Fruit fly (Drosophila melanogaster) whole organism, embryonic: ENCODE measurements around the gene CG5225.

ENCODE experiments used
- BEAF-32 ChIP-seq: fragments of 200-800 bp; sonication (Bioruptor generic); optimal IDR thresholded peaks from 3 replicates; lab custom pipeline; 2017; ENCODE audit warnings: missing biosample characterization, missing genetic modification characterization, mild to moderate bottlenecking, moderate library complexity, missing genetic modification reagents
- C15 ChIP-seq: fragments of 200-800 bp; sonication (Bioruptor generic); IDR thresholded peaks from 3 replicates; pipeline ENCODE4 v1.3.6; 2022; ENCODE audit warnings: missing biosample characterization, missing genetic modification characterization
- CG10209 ChIP-seq: fragments of 200-800 bp; sonication (Bioruptor generic); optimal IDR thresholded peaks from 3 replicates; lab custom pipeline; 2017; ENCODE audit warnings: missing biosample characterization, mild to moderate bottlenecking, missing genetic modification characterization, missing genetic modification reagents
- CG10462 ChIP-seq: fragments of 200-800 bp; sonication (Bioruptor generic); optimal IDR thresholded peaks from 2 replicates; lab custom pipeline; 2016; ENCODE audit warnings: missing biosample characterization, missing genetic modification characterization
- CG11456 ChIP-seq: fragments of 200-800 bp; sonication (Bioruptor generic); IDR thresholded peaks from 3 replicates; pipeline ENCODE4 v1.3.6; 2022; ENCODE audit warnings: missing biosample characterization, missing genetic modification characterization
- CG12391 ChIP-seq: fragments of 200-800 bp; sonication (Bioruptor generic); optimal IDR thresholded peaks from 3 replicates; lab custom pipeline; 2018; ENCODE audit warnings: missing biosample characterization, mild to moderate bottlenecking, missing genetic modification characterization, moderate library complexity
- CG12769 ChIP-seq: fragments of 200-800 bp; sonication (Bioruptor generic); optimal IDR thresholded peaks from 2 replicates; lab custom pipeline; 2019; ENCODE audit warnings: missing biosample characterization, mild to moderate bottlenecking, missing genetic modification characterization, moderate library complexity
- CG15073 ChIP-seq: fragments of 200-800 bp; sonication (Bioruptor generic); optimal IDR thresholded peaks from 2 replicates; lab custom pipeline; 2016; ENCODE audit warnings: missing biosample characterization, missing genetic modification characterization
- CG15514 ChIP-seq: fragments of 200-800 bp; sonication (Bioruptor generic); optimal IDR thresholded peaks from 3 replicates; lab custom pipeline; 2017; ENCODE audit warnings: missing biosample characterization, missing genetic modification characterization, mild to moderate bottlenecking, moderate library complexity, missing genetic modification reagents
- CG17328 ChIP-seq: fragments of 200-800 bp; sonication (Bioruptor generic); IDR thresholded peaks from 2 replicates; pipeline ENCODE4 v1.3.6; 2022; ENCODE audit warnings: missing biosample characterization, missing genetic modification characterization
- CG2129 ChIP-seq: fragments of 200-800 bp; sonication (Bioruptor generic); IDR thresholded peaks from 2 replicates; pipeline ENCODE4 v1.3.6; 2022; ENCODE audit warnings: missing biosample characterization, missing genetic modification characterization; ENCODE audit not compliant: partially characterized antibody
- CG31441 ChIP-seq: fragments of 200-800 bp; sonication (Bioruptor generic); IDR thresholded peaks from 2 replicates; pipeline ENCODE4 v1.3.6; 2022; ENCODE audit warnings: missing biosample characterization, missing genetic modification characterization
- CG3281 ChIP-seq: fragments of 200-800 bp; sonication (Bioruptor generic); optimal IDR thresholded peaks from 3 replicates; lab custom pipeline; 2017; ENCODE audit warnings: missing biosample characterization, mild to moderate bottlenecking, missing genetic modification characterization
- CG6813 ChIP-seq: fragments of 200-800 bp; sonication (Bioruptor generic); optimal IDR thresholded peaks from 2 replicates; lab custom pipeline; 2017; ENCODE audit warnings: missing biosample characterization, missing genetic modification characterization, mild to moderate bottlenecking, moderate library complexity, missing genetic modification reagents
- CG7357 ChIP-seq: fragments of 200-800 bp; sonication (Bioruptor generic); IDR thresholded peaks from 3 replicates; pipeline ENCODE4 v1.3.6; 2022; ENCODE audit warnings: missing biosample characterization, missing genetic modification characterization
- CG8765 ChIP-seq: fragments of 200-800 bp; sonication (Bioruptor generic); IDR thresholded peaks from 2 replicates; pipeline ENCODE4 v1.3.6; 2022; ENCODE audit warnings: missing biosample characterization, missing genetic modification characterization
- D19A ChIP-seq: fragments of 200-800 bp; optimal IDR thresholded peaks from 3 replicates; lab custom pipeline; 2019; ENCODE audit warnings: missing biosample characterization, mild to moderate bottlenecking, missing genetic modification characterization, moderate library complexity
- Dfd ChIP-seq, 2 experiments: fragments of >200 bp; optimal IDR thresholded peaks; 2 replicates each; lab custom pipeline; 2017; ENCODE audit warnings: missing biosample characterization in 2 of 2, missing genetic modification characterization in 2 of 2
- Dip2 ChIP-seq: fragments of 200-800 bp; sonication (Bioruptor generic); IDR thresholded peaks from 2 replicates; pipeline ENCODE4 v1.3.6; 2022; ENCODE audit warnings: missing biosample characterization, missing genetic modification characterization
- Dp ChIP-seq: fragments of 200-800 bp; sonication (Bioruptor generic); optimal IDR thresholded peaks from 2 replicates; lab custom pipeline; 2018; ENCODE audit warnings: missing biosample characterization, mild to moderate bottlenecking, missing genetic modification characterization, moderate library complexity
- Elba2 ChIP-seq: fragments of 200-800 bp; sonication (Bioruptor generic); optimal IDR thresholded peaks from 3 replicates; lab custom pipeline; 2016; ENCODE audit warnings: missing biosample characterization, missing genetic modification characterization
- Gug ChIP-seq: fragments of 200-800 bp; sonication (Bioruptor generic); IDR thresholded peaks from 4 replicates; pipeline ENCODE4 v1.3.6; 2022; ENCODE audit warnings: missing biosample characterization, missing genetic modification characterization
- HLH4C ChIP-seq: fragments of 200-800 bp; sonication (Bioruptor generic); IDR thresholded peaks from 3 replicates; pipeline ENCODE4 v1.3.6; 2022; ENCODE audit warnings: missing biosample characterization, missing genetic modification characterization; ENCODE audit not compliant: partially characterized antibody
- MBD-R2 ChIP-seq: fragments of 200-800 bp; sonication (Bioruptor generic); IDR thresholded peaks from 2 replicates; pipeline ENCODE4 v1.3.6; 2022; ENCODE audit warnings: missing biosample characterization, missing genetic modification characterization
- NFAT ChIP-seq: fragments of 200-800 bp; sonication (Bioruptor generic); IDR thresholded peaks from 2 replicates; pipeline ENCODE4 v1.3.6; 2022; ENCODE audit warnings: missing biosample characterization, missing genetic modification characterization
- NK7.1 ChIP-seq: fragments of 200-800 bp; sonication (Bioruptor generic); optimal IDR thresholded peaks from 3 replicates; lab custom pipeline; 2016; ENCODE audit warnings: missing biosample characterization, missing genetic modification characterization
- Optix ChIP-seq: fragments of 200-800 bp; sonication (Bioruptor generic); IDR thresholded peaks from 3 replicates; pipeline ENCODE4 v1.3.6; 2022; ENCODE audit warnings: missing biosample characterization, missing genetic modification characterization
- Rfx ChIP-seq: fragments of 200-800 bp; sonication (Bioruptor generic); IDR thresholded peaks from 2 replicates; pipeline ENCODE4 v1.3.6; 2022; ENCODE audit warnings: missing biosample characterization, missing genetic modification characterization
- Sin3A ChIP-seq: fragments of >200 bp; optimal IDR thresholded peaks from 2 replicates; lab custom pipeline; 2018
- Sox100B ChIP-seq: fragments of 200-800 bp; sonication (Bioruptor generic); optimal IDR thresholded peaks from 3 replicates; lab custom pipeline; 2018; ENCODE audit warnings: missing biosample characterization, mild to moderate bottlenecking, missing genetic modification characterization
- Taf1 ChIP-seq: fragments of 200-800 bp; sonication (Bioruptor generic); IDR thresholded peaks from 2 replicates; pipeline ENCODE4 v1.3.6; 2022; ENCODE audit warnings: missing biosample characterization, missing genetic modification characterization
- Xbp1 ChIP-seq: fragments of 200-800 bp; sonication (Bioruptor generic); optimal IDR thresholded peaks from 3 replicates; lab custom pipeline; 2016; ENCODE audit warnings: missing biosample characterization, mild to moderate bottlenecking, missing genetic modification characterization
- ara ChIP-seq: fragments of 200-800 bp; sonication (Bioruptor generic); IDR thresholded peaks from 2 replicates; pipeline ENCODE4 v1.3.6; 2022; ENCODE audit warnings: missing biosample characterization, missing genetic modification characterization
- ase ChIP-seq: fragments of 200-800 bp; sonication (Bioruptor generic); IDR thresholded peaks from 3 replicates; pipeline ENCODE4 v1.3.6; 2022; ENCODE audit warnings: missing biosample characterization, missing genetic modification characterization
- bbx ChIP-seq: fragments of 200-800 bp; sonication (Bioruptor generic); IDR thresholded peaks from 2 replicates; pipeline ENCODE4 v1.3.6; 2022; ENCODE audit warnings: missing biosample characterization, missing genetic modification characterization; ENCODE audit not compliant: partially characterized antibody
- bsh ChIP-seq, 2 experiments: fragments of 200-800 bp; sonication (Bioruptor generic); optimal IDR thresholded peaks; 2 replicates each; lab custom pipeline; 2017 to 2018; ENCODE audit warnings: mild to moderate bottlenecking in 2 of 2, missing biosample characterization in 2 of 2, missing genetic modification characterization in 2 of 2, moderate library complexity in 1 of 2
- crol ChIP-seq: fragments of 200-800 bp; sonication (Bioruptor generic); IDR thresholded peaks from 2 replicates; pipeline ENCODE4 v1.3.6; 2022; ENCODE audit warnings: missing biosample characterization, missing genetic modification characterization
- da ChIP-seq: fragments of 200-800 bp; sonication (Bioruptor generic); optimal IDR thresholded peaks from 2 replicates; lab custom pipeline; 2016; ENCODE audit warnings: missing biosample characterization, missing genetic modification characterization
- esg ChIP-seq: fragments of 200-800 bp; sonication (Bioruptor generic); conservative IDR thresholded peaks from 2 replicates; pipeline ENCODE4 v1.3.6; 2022; ENCODE audit warnings: missing biosample characterization, missing genetic modification characterization
- hkb ChIP-seq, 2 experiments: fragments of 200-800 bp in 1 of 2; fragments of >200 bp in 1 of 2; sonication (Bioruptor generic) in 1 of 2; IDR thresholded peaks in 1 of 2; optimal IDR thresholded peaks in 1 of 2; 2 replicates each; pipeline versions ENCODE4 v1.3.6 to Lab custom; 2017 to 2022; ENCODE audit warnings: missing biosample characterization in 1 of 2, missing genetic modification characterization in 1 of 2
- lab ChIP-seq: fragments of 200-800 bp; sonication (Bioruptor generic); optimal IDR thresholded peaks from 3 replicates; lab custom pipeline; 2017; ENCODE audit warnings: missing biosample characterization, missing genetic modification characterization, mild to moderate bottlenecking, moderate library complexity, missing genetic modification reagents
- lbe ChIP-seq: fragments of 200-800 bp; sonication (Bioruptor generic); optimal IDR thresholded peaks from 2 replicates; lab custom pipeline; 2016; ENCODE audit warnings: missing biosample characterization, mild to moderate bottlenecking, missing genetic modification characterization
- peb ChIP-seq: fragments of 200-800 bp; sonication (Bioruptor generic); IDR thresholded peaks from 2 replicates; pipeline ENCODE4 v1.3.6; 2022; ENCODE audit warnings: missing biosample characterization, missing genetic modification characterization
- row ChIP-seq: fragments of 200-800 bp; sonication (Bioruptor generic); IDR thresholded peaks from 3 replicates; pipeline ENCODE4 v1.3.6; 2022; ENCODE audit warnings: missing biosample characterization, missing genetic modification characterization
- sens ChIP-seq: fragments of 200-800 bp; sonication (Bioruptor generic); peaks from one replicate; lab custom pipeline; 2016; ENCODE audit warnings: missing biosample characterization, missing genetic modification characterization
- shn ChIP-seq: fragments of 200-800 bp; sonication (Bioruptor generic); optimal IDR thresholded peaks from 3 replicates; lab custom pipeline; 2016; ENCODE audit warnings: missing biosample characterization, missing genetic modification characterization
- sim ChIP-seq: fragments of 200-800 bp; sonication (Bioruptor generic); IDR thresholded peaks from 2 replicates; pipeline ENCODE4 v1.3.6; 2022; ENCODE audit warnings: missing biosample characterization, missing genetic modification characterization
- tap ChIP-seq: fragments of 200-800 bp; optimal IDR thresholded peaks from 3 replicates; lab custom pipeline; 2019; ENCODE audit warnings: missing biosample characterization, mild to moderate bottlenecking, missing genetic modification characterization, moderate library complexity
- zen ChIP-seq: fragments of 200-800 bp; sonication (Bioruptor generic); optimal IDR thresholded peaks from 3 replicates; lab custom pipeline; 2018; ENCODE audit warnings: missing biosample characterization, mild to moderate bottlenecking, missing genetic modification characterization, moderate library complexity
- zfh2 ChIP-seq: fragments of 200-800 bp; sonication (Bioruptor generic); optimal IDR thresholded peaks from 2 replicates; lab custom pipeline; 2016; ENCODE audit warnings: missing biosample characterization, missing genetic modification characterization

Gene CG5225

DNA sequence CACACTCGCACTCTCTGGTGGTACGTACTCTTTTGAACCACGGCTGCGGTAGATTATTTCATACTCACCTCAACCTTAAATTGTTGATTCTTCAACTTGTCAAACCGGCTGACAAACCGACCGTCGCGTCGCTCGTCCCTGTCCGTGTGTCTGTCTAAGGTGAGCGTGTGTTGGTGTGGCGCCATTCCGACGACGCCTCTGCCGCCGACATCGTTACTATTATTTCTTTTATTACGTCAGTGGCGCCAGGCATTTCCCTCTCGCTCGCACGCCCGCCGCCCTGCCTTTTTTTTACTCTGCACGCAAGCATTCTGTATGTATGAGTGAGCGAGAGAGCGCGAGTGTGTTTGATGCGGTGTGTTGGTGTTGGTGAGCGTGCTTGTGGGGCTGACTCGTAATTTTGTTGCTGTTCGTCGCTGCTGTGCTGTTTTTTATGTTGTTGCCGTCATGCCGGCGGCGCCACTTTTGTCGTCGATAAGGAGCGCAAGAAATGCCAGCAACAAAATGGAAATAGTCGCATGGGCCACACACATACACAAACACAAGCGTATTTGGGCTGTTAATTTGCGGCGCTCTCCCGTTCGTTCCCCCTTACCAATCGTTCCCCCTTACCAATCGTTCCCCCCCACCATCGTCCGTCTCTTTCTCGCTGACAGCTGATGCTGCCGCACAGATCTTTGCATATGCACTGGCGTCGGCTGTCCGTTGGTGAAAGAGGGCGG is 27.9 kb downstream of the CG5225 start (continued):
- peak; percentile 81 for TF ChIP-seq zen
- peak in 1 of 2 experiments; percentile 58 for TF ChIP-seq bsh (GFP tag; optimal IDR thresholded peaks at IDR 0.05; lab: Kevin White, UChicago)
- no peak for TF ChIP-seq CG17328 (GFP tag; lab: Robert Waterston, UW)
- no peak for TF ChIP-seq CG15073
- TF ChIP-seq bbx (GFP tag; lab: Robert Waterston, UW) = 0 out of 2 replicates have a peak, but pooled peaks have one; percentile 27
- TF ChIP-seq row (GFP tag; lab: Robert Waterston, UW) = no peak
- no peak for TF ChIP-seq Elba2 (GFP tag; lab: Kevin White, UChicago)
- TF ChIP-seq CG8765 (GFP tag; lab: Robert Waterston, UW) = 0 out of 2 replicates have a peak, but pooled peaks have one; percentile 56
- peak; percentile 52; the same call in 1 of the 2 replicates for TF ChIP-seq NFAT (GFP tag; lab: Robert Waterston, UW)
- TF ChIP-seq tap = no peak
- TF ChIP-seq Dp = peak; percentile 8
- TF ChIP-seq Sox100B (GFP tag; lab: Kevin White, UChicago) = no peak
- peak; percentile 77 for TF ChIP-seq sens
- TF ChIP-seq CG7357 (GFP tag; lab: Robert Waterston, UW) = no peak
- TF ChIP-seq CG15514 (GFP tag; lab: Kevin White, UChicago) = no peak
- no peak for TF ChIP-seq sim
- no peak for TF ChIP-seq NK7.1
- TF ChIP-seq CG12391 (tag; lab: Kevin White, UChicago) = no peak
- TF ChIP-seq Taf1 (GFP tag; lab: Robert Waterston, UW) = no peak
- no peak for TF ChIP-seq Gug
- no peak for TF ChIP-seq C15
- no peak for TF ChIP-seq hkb (optimal IDR thresholded peaks at IDR 0.05; lab: Kevin White, UChicago)
- TF ChIP-seq hkb (GFP tag; IDR thresholded peaks at IDR 0.05; lab: Robert Waterston, UW) = peak; percentile 29; the same call in 1 of the 2 replicates
- no peak for TF ChIP-seq D19A
- TF ChIP-seq lab (GFP tag; lab: Kevin White, UChicago) = peak; percentile 30
- TF ChIP-seq CG3281 (GFP tag; lab: Kevin White, UChicago) = no peak
- no peak for TF ChIP-seq ara (GFP tag; lab: Robert Waterston, UW)
- TF ChIP-seq CG6813 (GFP tag; lab: Kevin White, UChicago) = no peak
- peak; percentile 99 for TF ChIP-seq crol
- TF ChIP-seq Rfx (GFP tag; lab: Robert Waterston, UW) = peak; percentile 20; the same call in 1 of the 2 replicates
- TF ChIP-seq Sin3A (lab: Kevin White, UChicago) = no peak
- TF ChIP-seq shn (GFP tag; lab: Kevin White, UChicago) = no peak
- TF ChIP-seq Dfd (GFP tag; optimal IDR thresholded peaks at IDR 0.05; lab: Kevin White, UChicago) = no peak
- TF ChIP-seq HLH4C = 0 out of 3 replicates have a peak, but pooled peaks have one; percentile 32
- no peak for TF ChIP-seq CG10462
- TF ChIP-seq MBD-R2 (GFP tag; lab: Robert Waterston, UW) = peak; percentile 22; the same call in 1 of the 2 replicates
- TF ChIP-seq lbe (GFP tag; lab: Kevin White, UChicago) = peak; percentile 30
- TF ChIP-seq ase = no peak; the same call in 2 of the 3 replicates
- no peak for TF ChIP-seq peb (GFP tag; lab: Robert Waterston, UW)
- TF ChIP-seq BEAF-32 (GFP tag; lab: Kevin White, UChicago) = no peak
- no peak for TF ChIP-seq CG2129 (GFP tag; lab: Robert Waterston, UW)
- peak; percentile 97 for TF ChIP-seq CG12769 (tag; lab: Kevin White, UChicago)
- TF ChIP-seq CG10209 (GFP tag; lab: Kevin White, UChicago) = peak; percentile 95
- TF ChIP-seq zfh2 (GFP tag; lab: Kevin White, UChicago) = no peak
- no peak for TF ChIP-seq Optix (GFP tag; lab: Robert Waterston, UW)
- no peak for TF ChIP-seq Xbp1 (GFP tag; lab: Kevin White, UChicago)
- TF ChIP-seq Dip2 = no peak
- no peak for TF ChIP-seq esg (GFP tag; lab: Robert Waterston, UW)
- TF ChIP-seq CG11456 (GFP tag; lab: Robert Waterston, UW) = no peak
- TF ChIP-seq da (GFP tag; lab: Kevin White, UChicago) = no peak
- TF ChIP-seq CG31441 (GFP tag; lab: Robert Waterston, UW) = no peak
